Fruit fly (Drosophila melanogaster): Measurements from ENCODE around the gene CG12268.
A peak's percentile ranks its signal among the peaks of the same experiment; 100 is the strongest.

CG12268 gene

DNA sequence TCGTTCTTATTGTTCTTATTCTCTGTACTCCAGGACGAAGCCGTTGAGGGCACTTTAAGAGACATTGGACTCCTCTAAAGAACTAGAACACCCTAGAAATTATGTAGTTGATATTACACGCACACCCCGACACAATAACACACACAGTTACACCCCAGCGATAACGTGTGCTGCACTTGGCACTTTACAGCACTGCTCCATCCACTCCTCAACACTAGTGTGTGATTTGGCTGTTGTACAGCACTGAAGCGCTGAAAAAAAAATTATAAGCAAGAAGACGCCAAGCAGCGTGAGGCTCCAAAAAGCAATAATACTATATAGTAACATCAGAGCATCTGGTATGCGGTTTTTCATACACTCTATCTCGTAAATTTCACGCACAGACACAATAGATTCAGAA is 12.6 kb upstream of the CG12268 start:
- no peak for TF ChIP-seq nom (GFP tag; optimal IDR thresholded peaks at IDR 0.05)
- peak; percentile 47 for TF ChIP-seq CG10267 (tag; optimal IDR thresholded peaks at IDR 0.05)
- no peak for TF ChIP-seq CG2712 (tag; optimal IDR thresholded peaks at IDR 0.05)
- no peak for TF ChIP-seq Atf3 (GFP tag; optimal IDR thresholded peaks at IDR 0.05)
- no peak for TF ChIP-seq Hr3 (GFP tag; optimal IDR thresholded peaks at IDR 0.05)
- no peak for TF ChIP-seq Dfd (GFP tag; optimal IDR thresholded peaks at IDR 0.05)
- TF ChIP-seq bab2 (GFP tag; optimal IDR thresholded peaks at IDR 0.05), result no peak
- no peak for TF ChIP-seq nmo (GFP tag; optimal IDR thresholded peaks at IDR 0.05)
- no peak for TF ChIP-seq so (GFP tag; IDR thresholded peaks at IDR 0.05)
- no peak for TF ChIP-seq CG7372 (GFP tag; IDR thresholded peaks at IDR 0.05)
- 0 out of 3 replicates have a peak, but pooled peaks have one; percentile 13 for TF ChIP-seq Doc3 (GFP tag; IDR thresholded peaks at IDR 0.05; ENCODE audit: partially characterized antibody)
- TF ChIP-seq schlank (tag; optimal IDR thresholded peaks at IDR 0.05), result no peak
- peak; percentile 39; the same call in 1 of the 3 replicates for TF ChIP-seq CG16813 (GFP tag; IDR thresholded peaks at IDR 0.05; ENCODE audit: partially characterized antibody)
- TF ChIP-seq vnd (GFP tag; IDR thresholded peaks at IDR 0.05; ENCODE audit: partially characterized antibody), result no peak
- TF ChIP-seq CG17612 (GFP tag; IDR thresholded peaks at IDR 0.05), result no peak
- no peak for TF ChIP-seq zf30C (GFP tag; optimal IDR thresholded peaks at IDR 0.05)
- TF ChIP-seq crp (GFP tag; optimal IDR thresholded peaks at IDR 0.05), result no peak
- peak; percentile 99 for TF ChIP-seq stwl (tag; optimal IDR thresholded peaks at IDR 0.05)
- TF ChIP-seq fd102C (GFP tag; optimal IDR thresholded peaks at IDR 0.05), result no peak
- TF ChIP-seq Sry-β (GFP tag; optimal IDR thresholded peaks at IDR 0.05), result no peak
- 0 out of 3 replicates have a peak, but pooled peaks have one; percentile 8 for TF ChIP-seq gce (GFP tag; IDR thresholded peaks at IDR 0.05)
- TF ChIP-seq CG32532 (GFP tag; IDR thresholded peaks at IDR 0.05), result no peak
- TF ChIP-seq C15 (GFP tag; IDR thresholded peaks at IDR 0.05), result no peak
- no peak for TF ChIP-seq lola (GFP tag; optimal IDR thresholded peaks at IDR 0.05)
- TF ChIP-seq CG7786 (GFP tag; optimal IDR thresholded peaks at IDR 0.05), result no peak
- 0 out of 2 replicates have a peak, but pooled peaks have one; percentile 17 for TF ChIP-seq Scr (GFP tag; IDR thresholded peaks at IDR 0.05; ENCODE audit: partially characterized antibody)
- TF ChIP-seq CG8290 (GFP tag; optimal IDR thresholded peaks at IDR 0.05), result peak; percentile 36
- TF ChIP-seq CG8290 (tag; optimal IDR thresholded peaks at IDR 0.05), result no peak
- TF ChIP-seq D (optimal IDR thresholded peaks at IDR 0.05), result no peak
- no peak for TF ChIP-seq D (GFP tag; optimal IDR thresholded peaks at IDR 0.05)

DNA sequence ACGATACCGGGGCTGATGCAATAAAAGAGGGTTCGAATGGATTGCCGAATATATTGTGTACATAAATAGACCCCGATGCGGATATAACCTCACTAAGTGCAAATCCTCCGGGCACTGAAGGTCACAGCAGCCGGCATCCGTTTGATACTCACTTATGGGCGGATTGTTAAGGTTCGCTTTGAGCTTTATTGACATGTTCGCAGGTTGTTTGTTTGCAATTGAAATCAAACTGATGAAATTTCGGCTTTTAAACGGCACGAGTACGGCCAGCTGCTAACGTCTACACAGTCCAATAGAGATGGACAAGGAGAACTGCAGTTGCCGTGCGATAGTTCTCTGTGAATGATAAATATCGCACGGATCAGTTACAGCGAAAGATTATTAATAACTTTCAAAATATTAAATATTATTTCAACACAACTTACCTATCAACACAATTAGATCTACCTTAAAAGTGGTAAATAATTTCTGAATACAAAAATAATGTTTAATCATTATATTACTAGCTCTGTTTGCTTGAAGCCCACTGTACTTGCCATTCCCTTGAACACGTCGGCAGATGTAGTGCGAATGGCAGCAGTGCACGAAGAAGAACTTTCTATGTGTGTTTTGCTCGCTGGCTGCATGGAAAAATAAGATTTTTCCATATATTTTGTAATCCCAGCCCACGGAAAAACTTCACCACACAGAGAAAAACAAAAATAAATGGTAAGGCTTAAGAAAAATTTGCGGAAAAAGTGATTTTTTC is 10.0 kb upstream of the CG12268 start, which contains the start of the genes GluProRS and AP-1sigma:
Gene GluProRS, minus strand, starts transcription at position 301 of the 748 bp plus-strand sequence.
Gene AP-1sigma, plus strand, starts transcription at position 561 of the 748 bp plus-strand sequence.
- peak; percentile 74 for TF ChIP-seq jing (GFP tag; optimal IDR thresholded peaks at IDR 0.05)
- TF ChIP-seq chm (GFP tag; IDR thresholded peaks at IDR 0.05), result peak; percentile 93
- peak in 1 of 2 experiments; percentile 87 for TF ChIP-seq bsh (GFP tag; optimal IDR thresholded peaks at IDR 0.05)
- peak; percentile 97 for TF ChIP-seq CG17385 (GFP tag; optimal IDR thresholded peaks at IDR 0.05)
- peak; percentile 95 for TF ChIP-seq CG6272 (GFP tag; IDR thresholded peaks at IDR 0.05)
- peak; percentile 95 for TF ChIP-seq CG14014 (GFP tag; IDR thresholded peaks at IDR 0.05)
- peak; percentile 82 for TF ChIP-seq CG7786 (GFP tag; optimal IDR thresholded peaks at IDR 0.05)
- peak; percentile 80 for TF ChIP-seq cwo (GFP tag; optimal IDR thresholded peaks at IDR 0.05)
- TF ChIP-seq lilli (GFP tag; optimal IDR thresholded peaks at IDR 0.05), result peak; percentile 95
- peak; percentile 22 for TF ChIP-seq nom (GFP tag; optimal IDR thresholded peaks at IDR 0.05)
- peak; percentile 94 for TF ChIP-seq MESR4 (GFP tag; optimal IDR thresholded peaks at IDR 0.05)
- TF ChIP-seq sqz (GFP tag; optimal IDR thresholded peaks at IDR 0.05), result peak; percentile 12
- TF ChIP-seq CG6254 (GFP tag; optimal IDR thresholded peaks at IDR 0.05), result peak; percentile 66
- peak; percentile 88 for TF ChIP-seq CG8924 (tag; optimal IDR thresholded peaks at IDR 0.05)
- peak in 1 of 2 experiments; percentile 32 for TF ChIP-seq Eip74EF (GFP tag; optimal IDR thresholded peaks at IDR 0.05)
- peak; percentile 69 for TF ChIP-seq E2f2 (GFP tag; IDR thresholded peaks at IDR 0.05)
- peak; percentile 73 for TF ChIP-seq D19A (tag; optimal IDR thresholded peaks at IDR 0.05)
- peak; percentile 67 for TF ChIP-seq CG2202 (tag; optimal IDR thresholded peaks at IDR 0.05)
- TF ChIP-seq crc (GFP tag; optimal IDR thresholded peaks at IDR 0.05), result peak; percentile 50
- TF ChIP-seq CG6765 (GFP tag; optimal IDR thresholded peaks at IDR 0.05), result peak; percentile 49
- peak; percentile 83 for TF ChIP-seq twi (tag; optimal IDR thresholded peaks at IDR 0.05)

All from whole organism, embryonic.